Worm (Caenorhabditis elegans): ENCODE measurements around the gene cpb-1.

The cpb-1 gene

DNA sequence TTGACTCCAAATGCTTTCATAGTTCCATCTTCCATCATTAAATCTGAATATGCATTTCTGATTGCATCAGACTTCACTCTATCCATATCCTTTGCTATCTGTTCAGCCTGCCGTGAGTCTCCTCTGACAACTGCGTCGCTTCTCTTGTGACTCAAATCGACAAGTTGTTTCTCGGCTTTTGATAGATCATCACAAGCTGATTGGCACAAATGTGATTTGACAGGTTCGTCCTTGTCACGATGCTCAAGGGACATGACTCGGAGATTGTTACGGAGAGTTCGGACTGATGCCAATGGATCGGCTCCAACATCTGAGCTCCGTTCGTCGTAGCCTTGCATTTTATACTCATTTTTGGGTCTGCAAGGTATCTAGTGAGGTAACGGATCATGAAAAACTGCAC is 6.6 kb downstream of the cpb-1 start (continued):
- TF ChIP-seq nhr-237 (tag; optimal IDR thresholded peaks at IDR 0.05) (no peak), aly-2 (tag; optimal IDR thresholded peaks at IDR 0.05) (no peak), ztf-11 (tag; optimal IDR thresholded peaks at IDR 0.05) (no peak), tag-97 (GFP tag; IDR thresholded peaks at IDR 0.05) (no peak), hlh-11 (tag; optimal IDR thresholded peaks at IDR 0.05) (peak; percentile 16), madf-5 (GFP tag; IDR thresholded peaks at IDR 0.05) (no peak), pqm-1 (tag; optimal IDR thresholded peaks at IDR 0.05) (no peak), hlh-30 (tag; optimal IDR thresholded peaks at IDR 0.05; ENCODE audit: insufficient read depth) (peak; percentile 28), set-16 (GFP tag; IDR thresholded peaks at IDR 0.05) (no peak), dpl-1 (GFP tag; optimal IDR thresholded peaks at IDR 0.05) (no peak), mep-1 (tag; optimal IDR thresholded peaks at IDR 0.05) (no peak), zag-1 (tag; optimal IDR thresholded peaks at IDR 0.05) (no peak), sdz-12 (GFP tag; optimal IDR thresholded peaks at IDR 0.05) (no peak), ceh-82 (tag; optimal IDR thresholded peaks at IDR 0.05) (no peak)

DNA sequence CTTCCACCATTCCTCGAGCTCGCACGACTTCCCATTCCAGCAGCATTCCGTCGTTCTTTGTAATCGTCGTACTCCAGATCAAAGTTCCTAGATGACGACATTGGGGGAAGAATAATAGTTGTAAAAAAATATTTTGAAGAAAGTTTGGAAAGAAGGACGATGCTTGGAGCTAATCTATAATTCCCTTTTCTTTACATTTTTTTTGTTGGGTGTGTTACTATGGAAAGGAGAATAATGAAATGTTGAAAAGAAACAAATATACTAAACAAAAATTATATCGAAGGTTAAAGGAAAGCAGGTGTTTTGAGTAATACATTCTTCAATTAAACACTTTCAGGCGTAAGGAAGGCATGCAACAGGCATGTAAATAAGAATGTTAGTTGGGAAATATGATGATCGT is 7.2 kb downstream of the cpb-1 start, which contains the start of gene C40H1.3:
Gene C40H1.3 (minus strand): TSS at position 101 of the 400 bp plus-strand sequence.
- TF ChIP-seq rbr-2 (tag; optimal IDR thresholded peaks at IDR 0.05) (no peak), nhr-77 (tag; optimal IDR thresholded peaks at IDR 0.05) (no peak), ceh-44 (GFP tag; IDR thresholded peaks at IDR 0.05) (no peak)

DNA sequence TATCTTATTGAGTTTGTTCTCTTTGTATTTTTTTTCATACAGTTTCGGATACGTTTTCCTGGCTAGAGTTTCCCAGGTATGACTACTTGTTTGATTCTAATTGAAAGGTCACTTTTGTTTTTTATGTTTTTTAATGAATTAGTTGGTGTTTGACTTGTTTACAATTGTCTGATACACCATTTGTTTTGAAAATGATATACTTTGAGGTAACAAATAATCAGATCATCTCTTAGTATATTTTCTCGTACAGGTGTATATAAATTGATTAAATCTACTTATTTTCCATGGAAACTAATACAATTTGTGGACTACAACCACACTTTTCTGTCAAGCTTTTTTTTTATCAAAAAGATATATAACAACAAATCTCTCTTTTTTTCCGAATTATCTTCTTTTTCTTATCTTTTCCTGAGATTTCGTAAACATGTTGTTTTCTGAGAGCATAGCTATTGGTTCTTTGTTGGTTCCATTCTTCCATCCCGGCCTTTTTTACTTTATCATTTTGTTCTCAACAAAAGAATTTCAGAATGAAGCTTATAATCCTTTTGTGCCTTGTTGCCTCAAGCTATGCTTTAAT is 7.8 kb downstream of the cpb-1 start, which contains the start of gene ttr-5:
Gene ttr-5 (plus strand): TSS at position 527 of the 577 bp plus-strand sequence.
- TF ChIP-seq aha-1 (tag) (peak; percentile 91), nhr-111 (GFP tag; optimal IDR thresholded peaks at IDR 0.05) (no peak), daf-16 (GFP tag; optimal IDR thresholded peaks at IDR 0.05) (peak in 1 of 2 experiments; percentile 62), daf-16 (tag; optimal IDR thresholded peaks at IDR 0.05) (no peak)

DNA sequence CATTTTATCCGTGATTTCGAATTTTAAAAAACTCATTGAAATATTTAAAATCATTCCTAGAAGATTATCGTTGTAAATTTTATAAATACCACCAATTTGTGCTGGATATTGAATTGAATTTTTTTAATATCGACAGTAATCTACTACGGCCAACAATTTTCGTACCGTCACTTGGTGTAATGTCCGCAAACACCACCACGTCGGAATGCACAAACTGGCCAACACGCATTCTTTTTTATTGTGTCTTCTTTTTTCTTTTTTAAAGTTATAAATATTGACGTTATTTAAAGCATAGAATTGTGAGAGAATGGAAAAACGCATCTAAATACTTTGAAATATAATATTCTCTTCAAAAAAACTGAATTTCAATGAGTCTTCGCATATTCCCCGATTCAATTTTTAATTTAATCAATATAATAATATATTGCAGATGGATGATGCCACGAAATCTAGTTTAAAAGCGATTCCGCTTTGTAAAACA is 9.0 kb downstream of the cpb-1 start, which contains the start of gene ufc-1:
Gene ufc-1 (plus strand): TSS at position 431 of the 481 bp plus-strand sequence.
- TF ChIP-seq ctbp-1 (GFP tag; IDR thresholded peaks at IDR 0.05): no peak
- no peak for TF ChIP-seq dmd-8 (GFP tag; IDR thresholded peaks at IDR 0.05)
- peak; percentile 14 for TF ChIP-seq dve-1 (tag; optimal IDR thresholded peaks at IDR 0.05; ENCODE audit: insufficient read depth)
- no peak for TF ChIP-seq egl-43 (GFP tag; IDR thresholded peaks at IDR 0.05)
- TF ChIP-seq nhr-6 (tag; optimal IDR thresholded peaks at IDR 0.05): no peak
- no peak for TF ChIP-seq ces-1 (GFP tag; optimal IDR thresholded peaks at IDR 0.05)
- peak in 1 of 2 experiments; percentile 68 for TF ChIP-seq lsy-2 (tag; optimal IDR thresholded peaks at IDR 0.05)
- TF ChIP-seq nhr-111 (GFP tag; optimal IDR thresholded peaks at IDR 0.05): no peak
- no peak for TF ChIP-seq cey-2 (tag; optimal IDR thresholded peaks at IDR 0.05; ENCODE audit: borderline replicate concordance, insufficient read depth)
- peak; percentile 43 for TF ChIP-seq aha-1 (tag)
- TF ChIP-seq mdl-1 (tag; optimal IDR thresholded peaks at IDR 0.05): no peak
- peak; percentile 61 for TF ChIP-seq mes-2 (tag; optimal IDR thresholded peaks at IDR 0.05; ENCODE audit: poor library complexity, severe bottlenecking)
- TF ChIP-seq unc-39 (tag; optimal IDR thresholded peaks at IDR 0.05): no peak
- TF ChIP-seq dpl-1 (GFP tag; optimal IDR thresholded peaks at IDR 0.05): peak; percentile 4

DNA sequence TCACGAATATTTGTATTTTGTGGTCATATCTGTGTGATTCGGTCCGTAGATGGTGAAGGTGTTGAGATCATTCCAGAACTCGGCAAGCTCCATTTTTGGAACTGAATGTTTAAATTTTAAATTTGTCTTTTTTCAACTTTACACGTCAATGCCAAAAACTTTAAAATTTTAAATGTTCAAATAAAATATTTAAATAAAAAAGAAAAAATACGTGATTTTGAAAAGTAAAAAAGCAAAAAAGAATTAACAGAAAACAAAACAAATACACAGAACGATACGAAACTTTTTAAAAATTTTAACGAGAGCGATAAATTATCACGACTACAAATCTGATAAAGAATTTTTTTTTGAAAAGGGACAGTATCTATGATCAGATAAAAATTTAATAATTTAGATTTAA is 12.1 kb downstream of the cpb-1 start, which contains the start of gene elo-4:
Gene elo-4 (minus strand): TSS at position 101 of the 400 bp plus-strand sequence.
- TF ChIP-seq dmd-8 (GFP tag; IDR thresholded peaks at IDR 0.05) (no peak), spr-1 (tag; optimal IDR thresholded peaks at IDR 0.05) (no peak), set-16 (GFP tag; IDR thresholded peaks at IDR 0.05) (no peak), ceh-62 (tag; optimal IDR thresholded peaks at IDR 0.05) (no peak), unc-130 (GFP tag; optimal IDR thresholded peaks at IDR 0.05) (no peak), ctbp-1 (GFP tag; IDR thresholded peaks at IDR 0.05) (no peak), madf-9 (GFP tag; conservative IDR thresholded peaks at IDR 0.05) (no peak), ces-1 (GFP tag; optimal IDR thresholded peaks at IDR 0.05) (no peak), lir-3 (tag; optimal IDR thresholded peaks at IDR 0.05) (no peak), dve-1 (tag; optimal IDR thresholded peaks at IDR 0.05; ENCODE audit: insufficient read depth) (no peak), tra-1 (GFP tag; IDR thresholded peaks at IDR 0.05) (no peak), jun-1 (tag; optimal IDR thresholded peaks at IDR 0.05) (no peak), R02D3.7 (tag; optimal IDR thresholded peaks at IDR 0.05) (no peak), madf-5 (GFP tag; IDR thresholded peaks at IDR 0.05) (no peak), mes-2 (tag; optimal IDR thresholded peaks at IDR 0.05; ENCODE audit: poor library complexity, severe bottlenecking) (no peak), mxl-3 (GFP tag; optimal IDR thresholded peaks at IDR 0.05) (no peak), nhr-76 (tag; optimal IDR thresholded peaks at IDR 0.05) (no peak)

All from whole organism, L4 larva.